Worm (Caenorhabditis elegans) whole organism, L1 larva: ENCODE data around the gene srj-11.
A peak's percentile ranks its signal among the peaks of the same experiment; 100 is the strongest.

Experiments
- C04F5.9 ChIP-seq: sonication (generic microtip); optimal IDR thresholded peaks from 2 replicates; lab custom pipeline; 2016; ENCODE audit warnings: missing genetic modification characterization, missing compliant biosample characterization
- C34B4.2 ChIP-seq: sonication (generic microtip); optimal IDR thresholded peaks from 2 replicates; lab custom pipeline; 2017; ENCODE audit warnings: mild to moderate bottlenecking, missing genetic modification characterization, missing compliant biosample characterization
- Y116A8C.19 ChIP-seq: sonication (generic microtip); optimal IDR thresholded peaks from 2 replicates; lab custom pipeline; 2016; ENCODE audit warnings: missing compliant biosample characterization, missing genetic modification characterization, borderline replicate concordance
- aha-1 ChIP-seq: fragments of 150-350 bp; optimal IDR thresholded peaks from 2 replicates; lab custom pipeline; 2014; ENCODE audit warnings: missing biosample characterization, missing genetic modification characterization
- ama-1 ChIP-seq: fragments of 150-350 bp; optimal IDR thresholded peaks from 2 replicates; lab custom pipeline; 2014
- blmp-1 ChIP-seq: fragments of 150-350 bp; optimal IDR thresholded peaks from 2 replicates; lab custom pipeline; 2014; ENCODE audit warnings: missing biosample characterization, missing genetic modification characterization
- ceh-82 ChIP-seq, 3 experiments: fragments of 150-350 bp in 1 of 3; sonication (generic microtip) in 2 of 3; optimal IDR thresholded peaks; 2 replicates each; lab custom pipeline; 2014 to 2017; ENCODE audit warnings: missing biosample characterization in 3 of 3, missing genetic modification characterization in 3 of 3
- ceh-88 ChIP-seq: fragments of 200-800 bp; sonication (Bioruptor generic); IDR thresholded peaks from 2 replicates; pipeline ENCODE4 v1.3.6; 2022; ENCODE audit warnings: missing genetic modification characterization, missing compliant biosample characterization
- ceh-90 ChIP-seq: sonication (generic microtip); optimal IDR thresholded peaks from 2 replicates; lab custom pipeline; 2016; ENCODE audit warnings: missing genetic modification characterization, missing compliant biosample characterization
- ces-1 ChIP-seq: fragments of 150-350 bp; optimal IDR thresholded peaks from 2 replicates; lab custom pipeline; 2014; ENCODE audit warnings: missing biosample characterization, missing genetic modification reagents, missing genetic modification characterization
- dpl-1 ChIP-seq, 3 experiments: fragments of 150-350 bp in 2 of 3; sonication (generic microtip) in 1 of 3; optimal IDR thresholded peaks; 2 replicates each; lab custom pipeline; 2014 to 2017; ENCODE audit warnings: missing biosample characterization in 3 of 3, missing genetic modification characterization in 3 of 3, missing genetic modification reagents in 3 of 3
- dsc-1 ChIP-seq: sonication (generic microtip); optimal IDR thresholded peaks from 2 replicates; lab custom pipeline; 2016; ENCODE audit warnings: mild to moderate bottlenecking, missing genetic modification characterization, missing compliant biosample characterization
- egl-13 ChIP-seq: sonication (generic microtip); optimal IDR thresholded peaks from 2 replicates; lab custom pipeline; 2016; ENCODE audit warnings: missing genotype, missing genetic modification reagents, missing genetic modification characterization, missing compliant biosample characterization
- egl-27 ChIP-seq, 2 experiments: fragments of 150-350 bp in 1 of 2; sonication (generic microtip); optimal IDR thresholded peaks; 3 replicates each; lab custom pipeline; 2017 to 2018; ENCODE audit warnings: missing biosample characterization in 2 of 2, missing genetic modification characterization in 2 of 2, missing genetic modification reagents in 2 of 2
- fkh-8 ChIP-seq: sonication (generic microtip); optimal IDR thresholded peaks from 2 replicates; lab custom pipeline; 2016; ENCODE audit warnings: mild to moderate bottlenecking, missing genetic modification characterization, missing compliant biosample characterization
- fos-1 ChIP-seq: fragments of 150-350 bp; optimal IDR thresholded peaks from 2 replicates; lab custom pipeline; 2014; ENCODE audit warnings: missing biosample characterization, missing genetic modification characterization
- grh-1 ChIP-seq: fragments of 200-800 bp; sonication (Bioruptor generic); IDR thresholded peaks from 2 replicates; pipeline ENCODE4 v1.3.6; 2022; ENCODE audit warnings: missing genetic modification reagents, missing genetic modification characterization, missing compliant biosample characterization
- hlh-4 ChIP-seq: sonication (generic microtip); optimal IDR thresholded peaks from 2 replicates; lab custom pipeline; 2016; ENCODE audit warnings: mild to moderate bottlenecking, missing genetic modification characterization, missing compliant biosample characterization
- hpl-2 ChIP-seq: fragments of 150-350 bp; optimal IDR thresholded peaks from 2 replicates; lab custom pipeline; 2014; ENCODE audit warnings: missing biosample characterization, missing genetic modification reagents, missing genetic modification characterization
- irx-1 ChIP-seq: sonication (generic microtip); optimal IDR thresholded peaks from 2 replicates; lab custom pipeline; 2016; ENCODE audit warnings: missing genetic modification characterization, missing compliant biosample characterization
- lin-13 ChIP-seq: fragments of 150-350 bp; optimal IDR thresholded peaks from 2 replicates; lab custom pipeline; 2014; ENCODE audit warnings: missing biosample characterization, missing genetic modification reagents, missing genetic modification characterization
- lin-14 ChIP-seq: fragments of 200-800 bp; sonication (Bioruptor generic); optimal IDR thresholded peaks from 2 replicates; lab custom pipeline; 2018; ENCODE audit warnings: mild to moderate bottlenecking, missing genetic modification characterization, moderate library complexity, missing compliant biosample characterization
- lin-15B ChIP-seq: fragments of 150-350 bp; sonication (generic microtip); optimal IDR thresholded peaks from 3 replicates; lab custom pipeline; 2014; ENCODE audit warnings: missing biosample characterization, missing genetic modification characterization
- lsy-2 ChIP-seq, 2 experiments: fragments of 150-350 bp; optimal IDR thresholded peaks; 2 replicates each; lab custom pipeline; 2014; ENCODE audit warnings: missing biosample characterization in 2 of 2, missing genetic modification characterization in 2 of 2
- mab-9 ChIP-seq: fragments of 200-800 bp; sonication (Bioruptor generic); IDR thresholded peaks from 2 replicates; pipeline ENCODE4 v1.3.6; 2022; ENCODE audit warnings: missing genetic modification reagents, missing genetic modification characterization, missing compliant biosample characterization
- nhr-11 ChIP-seq: fragments of 150-350 bp; optimal IDR thresholded peaks from 2 replicates; lab custom pipeline; 2014; ENCODE audit warnings: missing biosample characterization, missing genetic modification characterization
- nhr-12 ChIP-seq: sonication (generic microtip); optimal IDR thresholded peaks from 2 replicates; lab custom pipeline; 2017; ENCODE audit warnings: missing biosample characterization, missing genetic modification characterization
- nhr-20 ChIP-seq: sonication (generic microtip); optimal IDR thresholded peaks from 2 replicates; lab custom pipeline; 2016; ENCODE audit warnings: mild to moderate bottlenecking, missing genetic modification characterization, missing compliant biosample characterization
- nhr-47 ChIP-seq: sonication (generic microtip); optimal IDR thresholded peaks from 2 replicates; lab custom pipeline; 2016; ENCODE audit warnings: mild to moderate bottlenecking, missing genetic modification characterization, moderate library complexity, missing compliant biosample characterization
- nhr-71 ChIP-seq: sonication (generic microtip); optimal IDR thresholded peaks from 2 replicates; lab custom pipeline; 2016; ENCODE audit warnings: mild to moderate bottlenecking, missing genetic modification characterization, moderate library complexity, missing compliant biosample characterization
- nhr-76 ChIP-seq: sonication (generic microtip); optimal IDR thresholded peaks from 2 replicates; lab custom pipeline; 2017; ENCODE audit warnings: missing biosample characterization, missing genetic modification characterization
- nhr-77 ChIP-seq: fragments of 150-350 bp; optimal IDR thresholded peaks from 2 replicates; lab custom pipeline; 2014; ENCODE audit warnings: missing biosample characterization, missing genetic modification characterization
- nhr-85 ChIP-seq: sonication (generic microtip); peaks from one replicate; lab custom pipeline; 2016; ENCODE audit warnings: missing genetic modification characterization, inconsistent platforms, missing compliant biosample characterization
- rnt-1 ChIP-seq: sonication (generic microtip); optimal IDR thresholded peaks from 2 replicates; lab custom pipeline; 2016; ENCODE audit warnings: mild to moderate bottlenecking, missing genetic modification characterization, moderate library complexity, missing compliant biosample characterization
- skn-1 ChIP-seq: fragments of 150-350 bp; optimal IDR thresholded peaks from 2 replicates; lab custom pipeline; 2014; ENCODE audit warnings: missing biosample characterization, missing genetic modification characterization
- snu-23 ChIP-seq: sonication (generic microtip); optimal IDR thresholded peaks from 2 replicates; lab custom pipeline; 2016; ENCODE audit warnings: missing genetic modification characterization, missing compliant biosample characterization
- sox-4 ChIP-seq: sonication (generic microtip); optimal IDR thresholded peaks from 2 replicates; lab custom pipeline; 2016; ENCODE audit warnings: missing genetic modification characterization, missing compliant biosample characterization
- sup-37 ChIP-seq: fragments of 200-800 bp; sonication (Bioruptor generic); optimal IDR thresholded peaks from 2 replicates; lab custom pipeline; 2018; ENCODE audit warnings: mild to moderate bottlenecking, missing genetic modification characterization, missing compliant biosample characterization
- swsn-7 ChIP-seq: sonication (generic microtip); optimal IDR thresholded peaks from 2 replicates; lab custom pipeline; 2016; ENCODE audit warnings: missing genetic modification characterization, missing compliant biosample characterization
- unc-86 ChIP-seq: sonication (generic microtip); optimal IDR thresholded peaks from 2 replicates; lab custom pipeline; 2016; ENCODE audit warnings: missing genetic modification characterization, missing compliant biosample characterization
- zag-1 ChIP-seq: fragments of 150-350 bp; optimal IDR thresholded peaks from 2 replicates; lab custom pipeline; 2014; ENCODE audit warnings: missing biosample characterization, missing genetic modification characterization

The srj-11 gene

ce11 chrV:3278101-3278639, 36.9 kb downstream of the srj-11 start, which contains the start of gene fbxa-64 (continued):
- TF ChIP-seq skn-1 (tag; lab: Kevin White, UChicago) (no peak), snu-23 (peak; percentile 44), sup-37 (GFP tag; lab: Kevin White, UChicago) (no peak), fkh-8 (tag; lab: Kevin White, UChicago) (no peak), lin-13 (GFP tag; lab: Kevin White, UChicago) (no peak), hpl-2 (GFP tag; lab: Kevin White, UChicago) (no peak), sox-4 (tag; lab: Kevin White, UChicago) (no peak), unc-86 (tag; lab: Kevin White, UChicago) (no peak), fos-1 (tag; lab: Kevin White, UChicago) (no peak), ceh-88 (GFP tag; lab: Robert Waterston, UW) (no peak), nhr-85 (tag; lab: Kevin White, UChicago) (no peak), aha-1 (tag; lab: Kevin White, UChicago) (no peak), nhr-20 (tag; lab: Kevin White, UChicago) (peak; percentile 10), lin-15B (tag; lab: Kevin White, UChicago) (no peak), swsn-7 (tag; lab: Kevin White, UChicago) (peak; percentile 7), ceh-82 (tag; optimal IDR thresholded peaks at IDR 0.05; lab: Kevin White, UChicago) (no peak), blmp-1 (tag; lab: Kevin White, UChicago) (peak; percentile 14), zag-1 (no peak), grh-1 (GFP tag; lab: Robert Waterston, UW) (no peak), nhr-77 (tag; lab: Kevin White, UChicago) (no peak), hlh-4 (tag; lab: Kevin White, UChicago) (no peak), dsc-1 (tag; lab: Kevin White, UChicago) (no peak), nhr-11 (tag; lab: Kevin White, UChicago) (no peak), nhr-12 (tag; lab: Kevin White, UChicago) (no peak), nhr-47 (tag; lab: Kevin White, UChicago) (peak; percentile 21), dpl-1 (GFP tag; optimal IDR thresholded peaks at IDR 0.05; lab: Kevin White, UChicago) (peak in 2 of 3 experiments; percentile 26 to 53), ama-1 (lab: Kevin White, UChicago) (no peak), egl-27 (tag; optimal IDR thresholded peaks at IDR 0.05; lab: Kevin White, UChicago) (no peak), nhr-76 (tag; lab: Kevin White, UChicago) (no peak), lsy-2 (tag; optimal IDR thresholded peaks at IDR 0.05; lab: Kevin White, UChicago) (peak in 1 of 2 experiments; percentile 2), irx-1 (tag; lab: Kevin White, UChicago) (no peak), Y116A8C.19 (tag; lab: Kevin White, UChicago) (no peak), C34B4.2 (tag; lab: Kevin White, UChicago) (no peak), egl-13 (tag; lab: Kevin White, UChicago) (no peak), ces-1 (GFP tag; lab: Kevin White, UChicago) (no peak), ceh-90 (tag; lab: Kevin White, UChicago) (no peak), mab-9 (GFP tag; lab: Robert Waterston, UW) (no peak), C04F5.9 (tag; lab: Kevin White, UChicago) (no peak)

ce11 chrV:3279138-3279537, 37.9 kb downstream of the srj-11 start:
- no peak for TF ChIP-seq fos-1 (tag; lab: Kevin White, UChicago)
- TF ChIP-seq lin-14, result peak; percentile 53
- TF ChIP-seq nhr-71 (tag; lab: Kevin White, UChicago), result peak; percentile 35
- TF ChIP-seq rnt-1 (tag; lab: Kevin White, UChicago), result peak; percentile 65
- TF ChIP-seq, all 84 proteins: peak for 3
